Worm (Caenorhabditis elegans) whole organism, L1 larva: Measurements from ENCODE around the gene ZK355.3.

ENCODE experiments used
- alr-1 ChIP-seq: fragments of 200-800 bp; sonication (Bioruptor generic); optimal IDR thresholded peaks from 2 replicates; lab custom pipeline; 2018; ENCODE audit warnings: borderline replicate concordance, mild to moderate bottlenecking, missing genetic modification characterization, missing compliant biosample characterization
- elt-2 ChIP-seq: sonication (generic microtip); optimal IDR thresholded peaks from 2 replicates; lab custom pipeline; 2016; ENCODE audit warnings: missing genetic modification characterization, mild to moderate bottlenecking, inconsistent platforms, missing compliant biosample characterization, missing genetic modification reagents
- nhr-28 ChIP-seq: fragments of 150-350 bp; optimal IDR thresholded peaks from 2 replicates; lab custom pipeline; 2014; ENCODE audit warnings: missing biosample characterization, missing genetic modification characterization
- zag-1 ChIP-seq: fragments of 150-350 bp; optimal IDR thresholded peaks from 2 replicates; lab custom pipeline; 2014; ENCODE audit warnings: missing biosample characterization, missing genetic modification characterization
- ztf-11 ChIP-seq, 2 experiments: sonication (generic microtip); optimal IDR thresholded peaks; 2 replicates each; lab custom pipeline; 2016 to 2017; ENCODE audit warnings: missing genetic modification characterization in 2 of 2, missing biosample characterization in 1 of 2, missing compliant biosample characterization in 1 of 2

- TF ChIP-seq ztf-11 (tag; optimal IDR thresholded peaks at IDR 0.05; lab: Kevin White, UChicago) (no peak), zag-1 (tag; lab: Kevin White, UChicago) (no peak), nhr-28 (tag; lab: Kevin White, UChicago) (no peak), alr-1 (tag; lab: Kevin White, UChicago) (no peak), elt-2 (tag; lab: Kevin White, UChicago) (no peak)
Observed at ce11 chrII:2920234-2920633, 7.2 kb downstream of the ZK355.3 start.
